Worm (Caenorhabditis elegans) whole organism, early embryonic: ENCODE measurements around the gene efk-1.
A peak's percentile ranks its signal among the peaks of the same experiment; 100 is the strongest.

Source experiments
- B0310.2 ChIP-seq: sonication (generic microtip); optimal IDR thresholded peaks from 2 replicates; lab custom pipeline; 2016; ENCODE audit warnings: mild to moderate bottlenecking, missing genetic modification characterization, missing compliant biosample characterization
- F13C5.2 ChIP-seq: sonication (generic microtip); optimal IDR thresholded peaks from 2 replicates; lab custom pipeline; 2017; ENCODE audit warnings: mild to moderate bottlenecking, missing genetic modification characterization, inconsistent platforms, missing compliant biosample characterization
- aly-1 ChIP-seq: sonication (generic microtip); optimal IDR thresholded peaks from 2 replicates; lab custom pipeline; 2016; ENCODE audit warnings: missing genetic modification characterization, missing compliant biosample characterization
- ama-1 ChIP-seq: fragments of 150-350 bp; optimal IDR thresholded peaks from 2 replicates; lab custom pipeline; 2014
- ceh-13 ChIP-seq: fragments of 200-800 bp; sonication (Bioruptor generic); optimal IDR thresholded peaks from 2 replicates; lab custom pipeline; 2018; ENCODE audit warnings: mild to moderate bottlenecking, missing genetic modification characterization, missing compliant biosample characterization
- ceh-36 ChIP-seq: sonication (generic microtip); optimal IDR thresholded peaks from 2 replicates; lab custom pipeline; 2016; ENCODE audit warnings: missing genetic modification characterization, inconsistent platforms, missing compliant biosample characterization
- ets-7 ChIP-seq: sonication (generic microtip); optimal IDR thresholded peaks from 2 replicates; lab custom pipeline; 2016; ENCODE audit warnings: missing genotype, missing genetic modification characterization, missing compliant biosample characterization
- flt-1 ChIP-seq: fragments of 200-800 bp; sonication (Bioruptor generic); IDR thresholded peaks from 2 replicates; pipeline ENCODE4 v1.3.6; 2022; ENCODE audit warnings: missing genetic modification characterization, missing compliant biosample characterization
- hmbx-1 ChIP-seq: sonication (generic microtip); optimal IDR thresholded peaks from 2 replicates; lab custom pipeline; 2016; ENCODE audit warnings: mild to moderate bottlenecking, missing genetic modification characterization, missing compliant biosample characterization
- hmg-4 ChIP-seq: fragments of 200-800 bp; sonication (Bioruptor generic); optimal IDR thresholded peaks from 2 replicates; lab custom pipeline; 2018; ENCODE audit warnings: mild to moderate bottlenecking, missing genetic modification characterization, missing compliant biosample characterization
- hnd-1 ChIP-seq: sonication (generic microtip); optimal IDR thresholded peaks from 2 replicates; lab custom pipeline; 2016; ENCODE audit warnings: missing genetic modification characterization, missing compliant biosample characterization
- pes-1 ChIP-seq: fragments of 200-800 bp; sonication (Bioruptor generic); IDR thresholded peaks from 2 replicates; pipeline ENCODE4 v1.3.6; 2022; ENCODE audit warnings: missing genetic modification reagents, missing genetic modification characterization, missing compliant biosample characterization
- scrt-1 ChIP-seq: fragments of 200-800 bp; sonication (Bioruptor generic); IDR thresholded peaks from 2 replicates; pipeline ENCODE4 v1.3.6; 2022; ENCODE audit warnings: missing genetic modification characterization, missing compliant biosample characterization
- sea-1 ChIP-seq: fragments of 200-800 bp; sonication (Bioruptor generic); conservative IDR thresholded peaks from 2 replicates; pipeline ENCODE4 v1.3.6; 2022; ENCODE audit warnings: missing genetic modification characterization, missing compliant biosample characterization
- tbx-11 ChIP-seq: fragments of 200-800 bp; sonication (Bioruptor generic); IDR thresholded peaks from 2 replicates; pipeline ENCODE4 v1.3.6; 2022; ENCODE audit warnings: missing genetic modification characterization, missing compliant biosample characterization
- tbx-37 ChIP-seq: fragments of 200-800 bp; sonication (Bioruptor generic); conservative IDR thresholded peaks from 2 replicates; pipeline ENCODE4 v1.3.6; 2022; ENCODE audit warnings: missing genetic modification reagents, missing genetic modification characterization, missing compliant biosample characterization
- tra-4 ChIP-seq: sonication (generic microtip); optimal IDR thresholded peaks from 2 replicates; lab custom pipeline; 2017; ENCODE audit warnings: missing genetic modification characterization, missing compliant biosample characterization

Gene efk-1

ce11 chrIII:6132068-6132467 lies 36.3 kb downstream of the efk-1 start:
- TF ChIP-seq scrt-1 (GFP tag; lab: Robert Waterston, UW) (no peak), B0310.2 (tag; lab: Kevin White, UChicago) (no peak), pes-1 (GFP tag; lab: Robert Waterston, UW) (no peak), ets-7 (tag; lab: Kevin White, UChicago) (no peak), hmbx-1 (tag; lab: Kevin White, UChicago) (no peak), F13C5.2 (tag; lab: Kevin White, UChicago) (no peak), tbx-37 (GFP tag; lab: Robert Waterston, UW) (no peak), hmg-4 (GFP tag; lab: Kevin White, UChicago) (no peak), sea-1 (no peak), flt-1 (GFP tag; lab: Robert Waterston, UW) (no peak), ceh-13 (GFP tag; lab: Kevin White, UChicago) (no peak), tra-4 (no peak), ama-1 (lab: Kevin White, UChicago) (no peak)

DNA sequence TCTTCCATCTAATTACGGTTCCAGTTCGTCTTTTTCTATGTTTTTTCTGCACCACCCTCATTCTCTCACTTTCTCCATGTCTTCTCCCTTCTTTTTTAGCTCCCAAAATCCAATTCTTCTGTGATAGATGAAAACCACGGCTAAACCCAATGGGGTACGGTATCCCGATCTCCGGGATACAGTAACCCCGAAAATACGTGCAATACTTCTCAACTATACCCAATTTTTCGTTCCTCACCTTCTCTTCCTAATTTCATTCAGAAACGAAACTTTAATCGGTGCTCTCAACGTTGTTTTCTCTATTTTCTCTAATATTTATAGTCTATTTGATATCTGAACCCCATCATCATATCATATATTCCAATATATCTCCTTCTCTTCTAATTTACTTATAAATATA lies 44.7 kb downstream of the efk-1 start:
- TF ChIP-seq ceh-36 (tag; lab: Kevin White, UChicago) (no peak), sea-1 (no peak), scrt-1 (GFP tag; lab: Robert Waterston, UW) (no peak), ets-7 (tag; lab: Kevin White, UChicago) (no peak)

ce11 chrIII:6120990-6121389 lies 47.4 kb downstream of the efk-1 start:
- no peak for TF ChIP-seq sea-1
- no peak for TF ChIP-seq ets-7 (tag; lab: Kevin White, UChicago)
- TF ChIP-seq hmg-4 (GFP tag; lab: Kevin White, UChicago): no peak
- no peak for TF ChIP-seq B0310.2 (tag; lab: Kevin White, UChicago)
- TF ChIP-seq scrt-1 (GFP tag; lab: Robert Waterston, UW): no peak
- TF ChIP-seq ceh-13 (GFP tag; lab: Kevin White, UChicago): no peak
- no peak for TF ChIP-seq hmbx-1 (tag; lab: Kevin White, UChicago)
- no peak for TF ChIP-seq hnd-1 (tag; lab: Kevin White, UChicago)
- no peak for TF ChIP-seq tbx-37 (GFP tag; lab: Robert Waterston, UW)
- no peak for TF ChIP-seq tbx-11
- no peak for TF ChIP-seq ama-1 (lab: Kevin White, UChicago)
- no peak for TF ChIP-seq pes-1 (GFP tag; lab: Robert Waterston, UW)
- TF ChIP-seq aly-1 (tag; lab: Kevin White, UChicago): no peak
- TF ChIP-seq tra-4: no peak
- no peak for TF ChIP-seq ceh-36 (tag; lab: Kevin White, UChicago)
- TF ChIP-seq flt-1 (GFP tag; lab: Robert Waterston, UW): no peak
- TF ChIP-seq F13C5.2 (tag; lab: Kevin White, UChicago): no peak

DNA sequence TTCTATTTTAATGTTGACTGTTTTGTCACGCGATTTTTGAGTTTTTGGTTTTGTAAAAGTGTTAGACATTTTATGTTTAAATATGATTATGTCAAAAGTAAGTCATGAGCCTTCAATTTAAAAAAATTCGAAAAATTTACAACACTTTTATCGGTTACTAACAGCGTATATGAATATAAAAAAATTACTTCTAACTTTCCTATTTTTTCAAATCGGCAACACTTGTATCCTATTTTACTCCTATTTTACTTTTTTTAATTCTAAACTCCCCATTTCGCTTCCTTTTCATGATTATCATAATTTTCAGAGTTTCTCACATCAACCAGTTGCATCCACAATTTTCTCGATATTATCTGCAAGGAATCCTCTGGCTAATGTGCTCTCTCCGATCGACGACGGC lies 50.0 kb downstream of the efk-1 start, which contains the start of gene kin-18:
TSS of gene kin-18 (plus strand) at position 301 of the 400 bp plus-strand sequence.
- no peak for TF ChIP-seq pes-1 (GFP tag; lab: Robert Waterston, UW)
- TF ChIP-seq tbx-37 (GFP tag; lab: Robert Waterston, UW): no peak
- no peak for TF ChIP-seq ceh-13 (GFP tag; lab: Kevin White, UChicago)
- TF ChIP-seq sea-1: no peak
- no peak for TF ChIP-seq hnd-1 (tag; lab: Kevin White, UChicago)
- no peak for TF ChIP-seq aly-1 (tag; lab: Kevin White, UChicago)
- no peak for TF ChIP-seq F13C5.2 (tag; lab: Kevin White, UChicago)
- no peak for TF ChIP-seq B0310.2 (tag; lab: Kevin White, UChicago)
- TF ChIP-seq tbx-11: no peak

ce11 chrIII:6116981-6117380 lies 51.4 kb downstream of the efk-1 start:
- TF ChIP-seq pes-1 (GFP tag; lab: Robert Waterston, UW): no peak
- TF ChIP-seq tbx-37 (GFP tag; lab: Robert Waterston, UW): no peak
- TF ChIP-seq hmg-4 (GFP tag; lab: Kevin White, UChicago): no peak
- no peak for TF ChIP-seq ceh-36 (tag; lab: Kevin White, UChicago)
- TF ChIP-seq hnd-1 (tag; lab: Kevin White, UChicago): no peak
- TF ChIP-seq F13C5.2 (tag; lab: Kevin White, UChicago): no peak
- TF ChIP-seq B0310.2 (tag; lab: Kevin White, UChicago): no peak
- TF ChIP-seq ama-1 (lab: Kevin White, UChicago): no peak
- no peak for TF ChIP-seq ets-7 (tag; lab: Kevin White, UChicago)
- TF ChIP-seq hmbx-1 (tag; lab: Kevin White, UChicago): no peak
- TF ChIP-seq aly-1 (tag; lab: Kevin White, UChicago): no peak
- TF ChIP-seq sea-1: no peak
- no peak for TF ChIP-seq ceh-13 (GFP tag; lab: Kevin White, UChicago)
- no peak for TF ChIP-seq tbx-11
- no peak for TF ChIP-seq tra-4
- TF ChIP-seq scrt-1 (GFP tag; lab: Robert Waterston, UW): no peak
- TF ChIP-seq flt-1 (GFP tag; lab: Robert Waterston, UW): no peak

ce11 chrIII:6116281-6116886 lies 52.0 kb downstream of the efk-1 start, which contains the start of gene nmt-1:
TSS of gene nmt-1 (minus strand) at chrIII:6116331.
- TF ChIP-seq scrt-1 (GFP tag; lab: Robert Waterston, UW): no peak
- peak; percentile 41 for TF ChIP-seq F13C5.2 (tag; lab: Kevin White, UChicago)
- no peak for TF ChIP-seq ama-1 (lab: Kevin White, UChicago)
- no peak for TF ChIP-seq pes-1 (GFP tag; lab: Robert Waterston, UW)
- no peak for TF ChIP-seq aly-1 (tag; lab: Kevin White, UChicago)
